Worm (Caenorhabditis elegans) whole organism, mixed stage, embryonic: Measurements from ENCODE around the gene aexr-2.

Source experiments
- blmp-1 ChIP-seq: fragments of 150-350 bp; optimal IDR thresholded peaks from 2 replicates; lab custom pipeline; 2014; ENCODE audit warnings: missing biosample characterization, missing genetic modification characterization
- cnd-1 ChIP-seq: fragments of 200-800 bp; sonication (Bioruptor generic); optimal IDR thresholded peaks from 2 replicates; lab custom pipeline; 2018; ENCODE audit warnings: mild to moderate bottlenecking, missing genetic modification characterization, missing compliant biosample characterization
- elt-1 ChIP-seq: sonication (generic microtip); optimal IDR thresholded peaks from 2 replicates; lab custom pipeline; 2017; ENCODE audit warnings: missing genetic modification characterization, mild to moderate bottlenecking, missing compliant biosample characterization, antibody characterized with exemption, moderate library complexity, borderline replicate concordance; ENCODE audit not compliant: insufficient read depth
- elt-3 ChIP-seq: fragments of 150-350 bp; optimal IDR thresholded peaks from 2 replicates; lab custom pipeline; 2014; ENCODE audit warnings: missing biosample characterization, missing genetic modification characterization
- ham-2 ChIP-seq: fragments of 200-800 bp; sonication (Bioruptor generic); optimal IDR thresholded peaks from 2 replicates; lab custom pipeline; 2018; ENCODE audit warnings: mild to moderate bottlenecking, missing genetic modification characterization, missing compliant biosample characterization
- mls-2 ChIP-seq: sonication (generic microtip); optimal IDR thresholded peaks from 2 replicates; lab custom pipeline; 2016; ENCODE audit warnings: mild to moderate bottlenecking, missing genetic modification characterization, moderate library complexity, missing compliant biosample characterization
- unc-39 ChIP-seq: fragments of 150-350 bp; optimal IDR thresholded peaks from 2 replicates; lab custom pipeline; 2014; ENCODE audit warnings: missing biosample characterization, missing genetic modification characterization
- unc-62 ChIP-seq: fragments of 150-350 bp; optimal IDR thresholded peaks from 2 replicates; lab custom pipeline; 2014; ENCODE audit warnings: missing biosample characterization, missing genetic modification reagents, missing genetic modification characterization
- zip-8 ChIP-seq: fragments of 150-350 bp; optimal IDR thresholded peaks from 2 replicates; lab custom pipeline; 2014; ENCODE audit warnings: missing biosample characterization, missing genetic modification characterization
- ztf-11 ChIP-seq: fragments of 150-350 bp; optimal IDR thresholded peaks from 2 replicates; lab custom pipeline; 2014; ENCODE audit warnings: missing biosample characterization, missing genetic modification characterization

- TF ChIP-seq zip-8 (tag; lab: Kevin White, UChicago) (no peak), elt-1 (no peak), elt-3 (tag; lab: Kevin White, UChicago) (no peak), ztf-11 (tag; lab: Kevin White, UChicago) (no peak), mls-2 (tag; lab: Kevin White, UChicago) (no peak), blmp-1 (tag; lab: Kevin White, UChicago) (no peak), unc-62 (GFP tag; lab: Kevin White, UChicago) (peak; percentile 41), cnd-1 (tag; lab: Kevin White, UChicago) (no peak), unc-39 (tag; lab: Kevin White, UChicago) (no peak), ham-2 (GFP tag; lab: Kevin White, UChicago) (no peak)
Measured at ce11 chrX:6591674-6592073, 39.7 kb downstream of the aexr-2 start.
